Worm (Caenorhabditis elegans): Measurements from ENCODE around the gene C47D12.4.

Gene C47D12.4

DNA sequence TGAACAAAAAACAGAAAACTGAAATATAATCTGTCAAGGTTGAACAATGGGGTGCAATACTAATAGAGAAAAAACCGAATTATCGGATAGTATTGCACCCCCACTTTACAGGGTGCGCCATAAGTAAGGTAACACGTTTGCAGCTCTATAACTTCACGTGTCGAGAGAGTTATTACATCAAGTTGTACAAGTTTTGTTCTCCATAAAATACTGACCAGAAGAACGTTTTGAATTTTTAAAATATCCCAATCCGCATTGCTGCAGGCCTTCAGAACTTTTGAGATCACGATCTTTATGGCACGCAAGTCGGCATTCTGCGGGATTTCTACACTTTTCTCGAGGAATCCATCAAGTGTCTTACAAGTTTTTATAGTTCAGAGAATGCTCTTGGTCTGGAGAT is 43.8 kb upstream of the C47D12.4 start:
- TF ChIP-seq mbf-1 (tag; optimal IDR thresholded peaks at IDR 0.05) (no peak), unc-39 (tag; optimal IDR thresholded peaks at IDR 0.05) (no peak), sem-4 (tag; optimal IDR thresholded peaks at IDR 0.05) (no peak)

DNA sequence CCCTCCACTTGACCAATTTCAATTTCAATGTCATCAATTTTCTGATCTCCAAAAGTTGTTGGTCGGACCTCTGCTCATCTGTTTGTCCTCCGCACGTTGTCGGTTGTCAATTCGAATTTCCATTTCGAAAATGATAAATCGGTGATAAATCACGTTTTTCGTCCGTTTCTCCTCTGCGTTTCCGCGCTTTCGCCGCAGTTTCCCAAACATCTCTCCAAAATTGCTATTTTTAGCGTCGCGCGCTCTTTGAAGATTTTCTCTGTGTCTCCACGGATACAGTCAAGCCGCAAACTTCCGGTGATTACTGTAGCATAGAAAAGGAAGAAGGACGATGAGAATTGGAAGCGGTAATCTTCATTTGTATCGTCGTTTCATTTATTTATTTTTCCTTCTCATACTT is 39.5 kb upstream of the C47D12.4 start:
- peak; percentile 75 for TF ChIP-seq sma-9 (GFP tag; optimal IDR thresholded peaks at IDR 0.05)
- TF ChIP-seq sma-9 (tag; optimal IDR thresholded peaks at IDR 0.05) = no peak
- TF ChIP-seq mbf-1 (tag; optimal IDR thresholded peaks at IDR 0.05) = no peak
- no peak for TF ChIP-seq C34F6.9 (tag; optimal IDR thresholded peaks at IDR 0.05)
- TF ChIP-seq nhr-237 (tag; optimal IDR thresholded peaks at IDR 0.05) = no peak
- peak; percentile 39 for TF ChIP-seq egl-27 (tag; optimal IDR thresholded peaks at IDR 0.05)
- TF ChIP-seq nhr-25 (tag; optimal IDR thresholded peaks at IDR 0.05) = peak; percentile 69
- peak; percentile 71 for TF ChIP-seq nhr-21 (tag; optimal IDR thresholded peaks at IDR 0.05)
- TF ChIP-seq unc-39 (tag; optimal IDR thresholded peaks at IDR 0.05) = no peak
- TF ChIP-seq dmd-4 (tag; optimal IDR thresholded peaks at IDR 0.05) = no peak
- peak in 1 of 2 experiments; percentile 39 for TF ChIP-seq mdl-1 (tag; optimal IDR thresholded peaks at IDR 0.05)
- TF ChIP-seq aly-2 (tag; optimal IDR thresholded peaks at IDR 0.05) = no peak
- TF ChIP-seq lin-11 (tag; optimal IDR thresholded peaks at IDR 0.05) = no peak
- TF ChIP-seq gmeb-1 (tag; optimal IDR thresholded peaks at IDR 0.05) = peak; percentile 42
- peak in 1 of 2 experiments; percentile 51 for TF ChIP-seq lsy-2 (tag; optimal IDR thresholded peaks at IDR 0.05)
- peak; percentile 38 for TF ChIP-seq blmp-1 (tag; optimal IDR thresholded peaks at IDR 0.05; ENCODE audit: insufficient read depth)
- TF ChIP-seq sma-3 (GFP tag; optimal IDR thresholded peaks at IDR 0.05) = peak; percentile 86
- peak; percentile 33 for TF ChIP-seq ama-1 (optimal IDR thresholded peaks at IDR 0.05)

ce11 chrII:11642736-11643135 is 38.8 kb upstream of the C47D12.4 start:
- no peak for TF ChIP-seq crh-2 (tag; optimal IDR thresholded peaks at IDR 0.05)
- no peak for TF ChIP-seq R02D3.7 (tag; optimal IDR thresholded peaks at IDR 0.05)
- TF ChIP-seq ztf-11 (tag; optimal IDR thresholded peaks at IDR 0.05) = no peak
- no peak for TF ChIP-seq mdl-1 (tag; optimal IDR thresholded peaks at IDR 0.05)
- no peak for TF ChIP-seq unc-39 (tag; optimal IDR thresholded peaks at IDR 0.05)
- no peak for TF ChIP-seq sma-9 (GFP tag; optimal IDR thresholded peaks at IDR 0.05)
- TF ChIP-seq sma-9 (tag; optimal IDR thresholded peaks at IDR 0.05) = no peak

DNA sequence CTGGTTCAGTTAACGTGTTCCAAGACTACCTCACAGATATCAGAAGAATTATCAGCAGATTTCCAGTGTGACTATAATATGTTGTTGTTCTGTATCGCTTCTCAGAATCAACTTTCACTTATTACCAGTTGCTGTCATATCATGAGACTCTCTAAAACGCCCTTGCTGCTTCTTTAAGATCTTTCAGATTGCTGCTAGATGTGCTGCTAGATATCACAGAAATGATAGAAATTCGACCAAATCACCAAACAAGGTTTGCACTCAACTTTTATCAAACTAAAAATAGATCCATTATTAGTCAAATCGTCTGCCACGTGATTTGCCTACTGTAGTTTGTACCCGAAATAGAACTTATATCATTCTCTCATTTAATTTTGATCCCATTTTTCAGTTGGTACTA is 37.0 kb upstream of the C47D12.4 start:
- no peak for TF ChIP-seq ZK546.5 (tag; optimal IDR thresholded peaks at IDR 0.05)
- TF ChIP-seq nhr-25 (tag; optimal IDR thresholded peaks at IDR 0.05) = peak; percentile 2
- TF ChIP-seq sma-3 (GFP tag; optimal IDR thresholded peaks at IDR 0.05) = peak; percentile 10

DNA sequence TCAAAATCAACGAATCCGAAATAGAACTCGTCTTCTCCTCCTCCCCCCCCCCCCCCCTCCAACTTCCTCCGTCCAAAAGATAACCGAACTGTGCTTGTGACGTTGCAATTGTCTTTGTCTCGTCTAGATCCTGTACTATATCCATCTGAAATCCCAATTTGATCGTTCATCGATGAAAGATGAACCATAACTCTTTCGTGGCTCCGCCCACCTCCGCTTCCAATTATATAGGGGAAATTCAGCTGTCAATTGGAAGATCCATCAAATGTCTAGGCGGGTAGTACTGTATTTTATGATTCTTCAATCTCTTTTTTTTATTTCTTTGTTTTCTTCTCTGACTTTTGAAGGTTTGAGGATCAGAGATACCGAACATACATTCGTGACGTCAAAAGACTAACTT is 36.2 kb upstream of the C47D12.4 start:
- TF ChIP-seq sma-9 (GFP tag; optimal IDR thresholded peaks at IDR 0.05) (peak; percentile 4), sma-9 (tag; optimal IDR thresholded peaks at IDR 0.05) (no peak), mbf-1 (tag; optimal IDR thresholded peaks at IDR 0.05) (no peak)

DNA sequence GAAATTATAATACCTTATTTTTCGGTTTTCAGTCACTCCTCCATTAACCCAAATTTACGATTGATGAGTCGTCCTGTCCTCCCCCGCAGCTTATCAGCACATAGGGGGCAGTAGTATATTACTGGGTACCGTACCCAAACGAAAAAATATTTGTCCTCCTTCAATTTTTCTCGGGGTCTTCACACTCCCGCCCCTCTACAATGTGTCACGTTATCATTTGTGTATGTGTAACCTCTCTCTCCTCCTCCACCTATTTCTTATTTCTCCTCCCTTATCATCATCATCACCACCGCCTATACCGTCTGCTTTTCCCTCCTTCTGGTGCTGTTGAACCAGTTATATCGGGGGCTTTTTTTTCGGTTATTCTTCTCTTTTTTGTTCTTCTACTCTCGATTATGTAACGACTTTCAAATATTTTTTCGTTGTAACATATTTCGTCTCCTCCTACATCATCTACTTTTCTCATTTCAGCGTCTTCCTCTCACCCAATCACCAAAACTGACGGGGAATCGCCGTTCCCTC is 35.2 kb upstream of the C47D12.4 start, which contains the start of gene ghi-1:
Gene ghi-1, plus strand, starts transcription at position 472 of the 522 bp plus-strand sequence.
- TF ChIP-seq lsy-2 (tag; optimal IDR thresholded peaks at IDR 0.05) = no peak
- no peak for TF ChIP-seq peb-1 (tag; optimal IDR thresholded peaks at IDR 0.05)
- TF ChIP-seq nhr-10 (tag; optimal IDR thresholded peaks at IDR 0.05) = no peak
- no peak for TF ChIP-seq lin-13 (GFP tag; optimal IDR thresholded peaks at IDR 0.05)
- no peak for TF ChIP-seq crh-2 (tag; optimal IDR thresholded peaks at IDR 0.05)
- peak; percentile 8 for TF ChIP-seq sma-3 (GFP tag; optimal IDR thresholded peaks at IDR 0.05)
- peak; percentile 19 for TF ChIP-seq sma-9 (GFP tag; optimal IDR thresholded peaks at IDR 0.05)
- TF ChIP-seq sma-9 (tag; optimal IDR thresholded peaks at IDR 0.05) = no peak
- no peak for TF ChIP-seq unc-55 (GFP tag; optimal IDR thresholded peaks at IDR 0.05)
- peak; percentile 11 for TF ChIP-seq nhr-25 (tag; optimal IDR thresholded peaks at IDR 0.05)
- TF ChIP-seq elt-3 (tag; optimal IDR thresholded peaks at IDR 0.05) = no peak
- no peak for TF ChIP-seq mbf-1 (tag; optimal IDR thresholded peaks at IDR 0.05)
- TF ChIP-seq unc-62 (GFP tag; optimal IDR thresholded peaks at IDR 0.05) = no peak
- TF ChIP-seq fos-1 (tag; optimal IDR thresholded peaks at IDR 0.05) = peak; percentile 54
- TF ChIP-seq ztf-4 (tag; optimal IDR thresholded peaks at IDR 0.05) = no peak
- TF ChIP-seq nhr-12 (tag; optimal IDR thresholded peaks at IDR 0.05) = no peak
- TF ChIP-seq ceh-82 (tag; optimal IDR thresholded peaks at IDR 0.05) = no peak
- TF ChIP-seq C34F6.9 (tag; optimal IDR thresholded peaks at IDR 0.05) = no peak
- TF ChIP-seq unc-39 (tag; optimal IDR thresholded peaks at IDR 0.05) = no peak
- no peak for TF ChIP-seq ZK546.5 (tag; optimal IDR thresholded peaks at IDR 0.05)
- no peak for TF ChIP-seq snpc-4 (tag; optimal IDR thresholded peaks at IDR 0.05)
- TF ChIP-seq elt-1 (tag; optimal IDR thresholded peaks at IDR 0.05) = no peak
- TF ChIP-seq aly-2 (tag; optimal IDR thresholded peaks at IDR 0.05) = no peak
- no peak for TF ChIP-seq ztf-11 (tag; optimal IDR thresholded peaks at IDR 0.05)
- no peak for TF ChIP-seq lin-11 (tag; optimal IDR thresholded peaks at IDR 0.05)
- no peak for TF ChIP-seq ztf-1 (GFP tag; conservative IDR thresholded peaks at IDR 0.05)
- TF ChIP-seq R02D3.7 (tag; optimal IDR thresholded peaks at IDR 0.05) = no peak
- TF ChIP-seq nhr-23 (tag; optimal IDR thresholded peaks at IDR 0.05) = no peak
- no peak for TF ChIP-seq gmeb-1 (tag; optimal IDR thresholded peaks at IDR 0.05)
